Fruit fly (Drosophila melanogaster) whole organism, embryonic: ENCODE measurements around the gene Ucp4A.

Source experiments
- Abd-B ChIP-seq: fragments of 200-800 bp; sonication (Bioruptor generic); optimal IDR thresholded peaks from 2 replicates; lab custom pipeline; 2018; ENCODE audit warnings: missing biosample characterization, mild to moderate bottlenecking, missing genetic modification characterization, moderate library complexity
- Atf-2 ChIP-seq: fragments of 200-800 bp; sonication (Bioruptor generic); optimal IDR thresholded peaks from 2 replicates; lab custom pipeline; 2016; ENCODE audit warnings: missing biosample characterization, missing genetic modification characterization
- CG10209 ChIP-seq: fragments of 200-800 bp; sonication (Bioruptor generic); optimal IDR thresholded peaks from 3 replicates; lab custom pipeline; 2017; ENCODE audit warnings: missing biosample characterization, mild to moderate bottlenecking, missing genetic modification characterization, missing genetic modification reagents
- CG10979 ChIP-seq: fragments of 200-800 bp; sonication (Bioruptor generic); optimal IDR thresholded peaks from 2 replicates; lab custom pipeline; 2018; ENCODE audit warnings: missing biosample characterization, mild to moderate bottlenecking, missing genetic modification characterization, moderate library complexity
- CG11456 ChIP-seq: fragments of 200-800 bp; sonication (Bioruptor generic); IDR thresholded peaks from 3 replicates; pipeline ENCODE4 v1.3.6; 2022; ENCODE audit warnings: missing biosample characterization, missing genetic modification characterization
- CG11504 ChIP-seq: fragments of 200-800 bp; sonication (Bioruptor generic); optimal IDR thresholded peaks from 3 replicates; lab custom pipeline; 2019; ENCODE audit warnings: missing biosample characterization, mild to moderate bottlenecking, missing genetic modification characterization, moderate library complexity
- CG12071 ChIP-seq: fragments of 200-800 bp; sonication (Bioruptor generic); optimal IDR thresholded peaks from 3 replicates; lab custom pipeline; 2018; ENCODE audit warnings: missing biosample characterization, mild to moderate bottlenecking, missing genetic modification characterization
- CG12219 ChIP-seq: fragments of 200-800 bp; sonication (Bioruptor generic); optimal IDR thresholded peaks from 3 replicates; lab custom pipeline; 2018; ENCODE audit warnings: missing biosample characterization, mild to moderate bottlenecking, missing genetic modification characterization
- CG12391 ChIP-seq: fragments of 200-800 bp; sonication (Bioruptor generic); optimal IDR thresholded peaks from 3 replicates; lab custom pipeline; 2018; ENCODE audit warnings: missing biosample characterization, mild to moderate bottlenecking, missing genetic modification characterization, moderate library complexity
- CG12659 ChIP-seq: fragments of 200-800 bp; sonication (Bioruptor generic); optimal IDR thresholded peaks from 3 replicates; lab custom pipeline; 2017; ENCODE audit warnings: mild to moderate bottlenecking, missing biosample characterization, missing genetic modification reagents, missing genetic modification characterization
- CG13424 ChIP-seq: fragments of 200-800 bp; sonication (Bioruptor generic); optimal IDR thresholded peaks from 2 replicates; lab custom pipeline; 2019; ENCODE audit warnings: missing biosample characterization, mild to moderate bottlenecking, missing genetic modification characterization, moderate library complexity
- CG14014 ChIP-seq: fragments of 200-800 bp; sonication (Bioruptor generic); IDR thresholded peaks from 2 replicates; pipeline ENCODE4 v1.3.6; 2022; ENCODE audit warnings: missing biosample characterization, missing genetic modification characterization
- CG14441 ChIP-seq: fragments of 200-800 bp; sonication (Bioruptor generic); IDR thresholded peaks from 2 replicates; pipeline ENCODE4 v1.3.6; 2022; ENCODE audit warnings: missing biosample characterization, missing genetic modification characterization
- CG15696 ChIP-seq: fragments of 200-800 bp; sonication (Bioruptor generic); optimal IDR thresholded peaks from 2 replicates; lab custom pipeline; 2019; ENCODE audit warnings: missing biosample characterization, mild to moderate bottlenecking, missing genetic modification characterization, moderate library complexity
- CG1602 ChIP-seq: fragments of 200-800 bp; sonication (Bioruptor generic); optimal IDR thresholded peaks from 3 replicates; lab custom pipeline; 2016; ENCODE audit warnings: missing biosample characterization, missing genetic modification characterization
- CG18599 ChIP-seq: fragments of 200-800 bp; sonication (Bioruptor generic); optimal IDR thresholded peaks from 3 replicates; lab custom pipeline; 2017; ENCODE audit warnings: missing biosample characterization, missing genetic modification characterization, mild to moderate bottlenecking, moderate library complexity, missing genetic modification reagents
- CG18619 ChIP-seq: fragments of 200-800 bp; sonication (Bioruptor generic); optimal IDR thresholded peaks from 3 replicates; lab custom pipeline; 2017; ENCODE audit warnings: missing biosample characterization, mild to moderate bottlenecking, missing genetic modification characterization
- CG30431 ChIP-seq: fragments of 200-800 bp; sonication (Bioruptor generic); optimal IDR thresholded peaks from 2 replicates; lab custom pipeline; 2017; ENCODE audit warnings: missing biosample characterization, missing genetic modification characterization
- CG4730 ChIP-seq: fragments of 200-800 bp; sonication (Bioruptor generic); IDR thresholded peaks from 2 replicates; pipeline ENCODE4 v1.3.6; 2022; ENCODE audit warnings: missing biosample characterization, missing genetic modification characterization
- CG7839 ChIP-seq: fragments of 200-800 bp; sonication (Bioruptor generic); optimal IDR thresholded peaks from 3 replicates; lab custom pipeline; 2018; ENCODE audit warnings: missing biosample characterization, mild to moderate bottlenecking, missing genetic modification characterization, moderate library complexity
- CG9727 ChIP-seq: fragments of 200-800 bp; sonication (Bioruptor generic); optimal IDR thresholded peaks from 3 replicates; lab custom pipeline; 2017; ENCODE audit warnings: missing biosample characterization, mild to moderate bottlenecking, missing genetic modification characterization
- Deaf1 ChIP-seq: fragments of 200-800 bp; optimal IDR thresholded peaks from 3 replicates; lab custom pipeline; 2019; ENCODE audit warnings: missing biosample characterization, mild to moderate bottlenecking, missing genetic modification characterization, moderate library complexity
- Dek ChIP-seq: fragments of 200-800 bp; sonication (Bioruptor generic); optimal IDR thresholded peaks from 3 replicates; lab custom pipeline; 2019; ENCODE audit warnings: missing biosample characterization, mild to moderate bottlenecking, missing genetic modification characterization, moderate library complexity
- HLH3B ChIP-seq: fragments of 200-800 bp; sonication (Bioruptor generic); IDR thresholded peaks from 2 replicates; pipeline ENCODE4 v1.3.6; 2022; ENCODE audit warnings: missing biosample characterization, missing genetic modification characterization
- Mad ChIP-seq: fragments of 200-800 bp; sonication (Bioruptor generic); optimal IDR thresholded peaks from 2 replicates; lab custom pipeline; 2016; ENCODE audit warnings: missing biosample characterization, missing genetic modification characterization
- NfI ChIP-seq: fragments of 200-800 bp; sonication (Bioruptor generic); optimal IDR thresholded peaks from 3 replicates; lab custom pipeline; 2018; ENCODE audit warnings: missing biosample characterization, mild to moderate bottlenecking, missing genetic modification characterization, moderate library complexity
- Oli ChIP-seq: fragments of 200-800 bp; sonication (Bioruptor generic); optimal IDR thresholded peaks from 2 replicates; lab custom pipeline; 2018; ENCODE audit warnings: missing biosample characterization, mild to moderate bottlenecking, missing genetic modification characterization, moderate library complexity
- Poxn ChIP-seq: fragments of 200-800 bp; sonication (Bioruptor generic); IDR thresholded peaks from 2 replicates; pipeline ENCODE4 v1.3.6; 2022; ENCODE audit warnings: missing biosample characterization, missing genetic modification characterization
- Sox100B ChIP-seq: fragments of 200-800 bp; sonication (Bioruptor generic); optimal IDR thresholded peaks from 3 replicates; lab custom pipeline; 2018; ENCODE audit warnings: missing biosample characterization, mild to moderate bottlenecking, missing genetic modification characterization
- Sox102F ChIP-seq: fragments of 200-800 bp; sonication (Bioruptor generic); optimal IDR thresholded peaks from 2 replicates; lab custom pipeline; 2018; ENCODE audit warnings: missing biosample characterization, mild to moderate bottlenecking, missing genetic modification characterization, moderate library complexity
- Xrp1 ChIP-seq: fragments of 200-800 bp; sonication (Bioruptor generic); IDR thresholded peaks from 2 replicates; pipeline ENCODE4 v1.3.6; 2022; ENCODE audit warnings: missing biosample characterization, missing genetic modification characterization
- aop ChIP-seq: fragments of 200-800 bp; sonication (Bioruptor generic); IDR thresholded peaks from 2 replicates; pipeline ENCODE4 v1.3.6; 2022; ENCODE audit warnings: missing biosample characterization, missing genetic modification characterization
- caup ChIP-seq: fragments of 200-800 bp; sonication (Bioruptor generic); optimal IDR thresholded peaks from 3 replicates; lab custom pipeline; 2017; ENCODE audit warnings: missing biosample characterization, mild to moderate bottlenecking, missing genetic modification characterization, moderate library complexity; ENCODE audit not compliant: severe bottlenecking
- cg ChIP-seq: fragments of 200-800 bp; sonication (Bioruptor generic); optimal IDR thresholded peaks from 3 replicates; lab custom pipeline; 2019; ENCODE audit warnings: missing biosample characterization, mild to moderate bottlenecking, missing genetic modification characterization, moderate library complexity
- crol ChIP-seq: fragments of 200-800 bp; sonication (Bioruptor generic); IDR thresholded peaks from 2 replicates; pipeline ENCODE4 v1.3.6; 2022; ENCODE audit warnings: missing biosample characterization, missing genetic modification characterization
- disco-r ChIP-seq: fragments of 200-800 bp; sonication (Bioruptor generic); optimal IDR thresholded peaks from 2 replicates; lab custom pipeline; 2016; ENCODE audit warnings: missing biosample characterization, missing genetic modification characterization
- dmrt11E ChIP-seq: fragments of 200-800 bp; sonication (Bioruptor generic); optimal IDR thresholded peaks from 3 replicates; lab custom pipeline; 2018; ENCODE audit warnings: missing biosample characterization, mild to moderate bottlenecking, missing genetic modification characterization, moderate library complexity
- gcm2 ChIP-seq: fragments of 200-800 bp; sonication (Bioruptor generic); optimal IDR thresholded peaks from 2 replicates; lab custom pipeline; 2016; ENCODE audit warnings: missing biosample characterization, missing genetic modification characterization
- hbn ChIP-seq: fragments of 200-800 bp; sonication (Bioruptor generic); IDR thresholded peaks from 2 replicates; pipeline ENCODE4 v1.3.6; 2022; ENCODE audit warnings: missing biosample characterization, missing genetic modification characterization; ENCODE audit not compliant: partially characterized antibody
- lilli ChIP-seq: fragments of 200-800 bp; sonication (Bioruptor generic); optimal IDR thresholded peaks from 3 replicates; lab custom pipeline; 2016; ENCODE audit warnings: missing biosample characterization, missing genetic modification characterization
- phol ChIP-seq: fragments of 200-800 bp; sonication (Bioruptor generic); optimal IDR thresholded peaks from 3 replicates; lab custom pipeline; 2018; ENCODE audit warnings: missing biosample characterization, mild to moderate bottlenecking, missing genetic modification characterization, moderate library complexity
- row ChIP-seq: fragments of 200-800 bp; sonication (Bioruptor generic); IDR thresholded peaks from 3 replicates; pipeline ENCODE4 v1.3.6; 2022; ENCODE audit warnings: missing biosample characterization, missing genetic modification characterization
- scrt ChIP-seq: fragments of 200-800 bp; sonication (Bioruptor generic); optimal IDR thresholded peaks from 2 replicates; lab custom pipeline; 2018; ENCODE audit warnings: missing biosample characterization, mild to moderate bottlenecking, missing genetic modification characterization, moderate library complexity
- sd ChIP-seq: fragments of 200-800 bp; sonication (Bioruptor generic); optimal IDR thresholded peaks from 3 replicates; lab custom pipeline; 2018; ENCODE audit warnings: missing biosample characterization, mild to moderate bottlenecking, missing genetic modification characterization, moderate library complexity
- slbo ChIP-seq: fragments of 200-800 bp; sonication (Bioruptor generic); IDR thresholded peaks from 2 replicates; pipeline ENCODE4 v1.3.6; 2022; ENCODE audit warnings: missing biosample characterization, missing genetic modification characterization
- ssp ChIP-seq: fragments of 200-800 bp; sonication (Bioruptor generic); IDR thresholded peaks from 2 replicates; pipeline ENCODE4 v1.3.6; 2022; ENCODE audit warnings: missing biosample characterization, missing genetic modification characterization
- vvl ChIP-seq: fragments of 200-800 bp; sonication (Bioruptor generic); IDR thresholded peaks from 2 replicates; pipeline ENCODE4 v1.3.6; 2022; ENCODE audit warnings: missing biosample characterization, missing genetic modification characterization
- zfh1 ChIP-seq: fragments of 200-800 bp; sonication (Bioruptor generic); IDR thresholded peaks from 3 replicates; pipeline ENCODE4 v1.3.6; 2022; ENCODE audit warnings: missing biosample characterization, missing genetic modification characterization

Gene Ucp4A

DNA sequence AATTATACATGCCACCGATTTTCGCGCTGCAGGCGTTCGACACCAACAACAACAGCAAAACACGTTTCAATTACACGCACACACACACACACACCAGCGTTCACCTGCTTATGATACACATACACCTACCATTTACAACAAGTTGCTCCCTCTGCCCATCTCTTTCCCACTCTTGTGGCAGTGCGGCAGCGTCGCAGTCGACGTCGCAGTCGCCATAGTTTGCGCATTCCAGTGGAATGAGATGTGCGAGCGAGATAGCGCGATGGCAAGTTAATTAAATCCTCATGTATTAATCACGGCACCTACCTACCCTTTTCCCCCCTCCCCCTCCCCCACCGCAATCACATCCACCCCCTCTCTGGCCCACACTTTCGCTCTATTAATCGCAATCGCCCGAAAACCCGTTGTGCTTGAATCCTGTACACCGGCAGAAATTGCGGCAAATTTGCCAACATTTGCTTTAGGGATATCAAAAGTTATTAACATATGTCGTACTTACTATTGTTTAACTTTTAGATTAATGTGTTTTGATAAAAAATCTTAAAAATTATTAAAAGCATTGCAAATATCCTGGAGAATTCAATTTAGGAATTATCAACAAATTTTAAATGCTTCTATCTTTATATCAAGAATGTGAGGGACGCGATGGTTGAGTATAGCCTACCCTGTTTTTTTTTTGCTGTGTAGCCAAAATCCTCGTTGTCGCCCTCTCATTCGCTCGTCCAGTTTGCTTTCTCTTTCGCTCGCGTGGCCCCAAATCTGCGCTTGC is 42.2 kb upstream of the Ucp4A start (continued):
- TF ChIP-seq CG12071 (GFP tag; lab: Kevin White, UChicago) (no peak), CG7839 (tag; lab: Kevin White, UChicago) (peak; percentile 69), row (GFP tag; lab: Robert Waterston, UW) (peak; percentile 48), NfI (GFP tag; lab: Kevin White, UChicago) (peak; percentile 30), crol (GFP tag; lab: Robert Waterston, UW) (peak; percentile 86), Xrp1 (GFP tag; lab: Robert Waterston, UW) (peak; percentile 53), gcm2 (GFP tag; lab: Kevin White, UChicago) (no peak), HLH3B (GFP tag; lab: Robert Waterston, UW) (no peak), Deaf1 (tag; lab: Kevin White, UChicago) (no peak), caup (GFP tag; lab: Kevin White, UChicago) (peak; percentile 16), hbn (GFP tag; lab: Robert Waterston, UW) (no peak), CG10979 (tag; lab: Kevin White, UChicago) (peak; percentile 56), CG30431 (GFP tag; lab: Kevin White, UChicago) (peak; percentile 41), CG12659 (GFP tag; lab: Kevin White, UChicago) (peak; percentile 15), CG13424 (tag; lab: Kevin White, UChicago) (peak; percentile 52), Abd-B (GFP tag; lab: Kevin White, UChicago) (peak; percentile 45), CG11504 (tag; lab: Kevin White, UChicago) (peak; percentile 66), disco-r (GFP tag; lab: Kevin White, UChicago) (no peak), dmrt11E (tag; lab: Kevin White, UChicago) (peak; percentile 44), aop (GFP tag; lab: Robert Waterston, UW) (no peak), CG12391 (tag; lab: Kevin White, UChicago) (peak; percentile 47), Sox100B (GFP tag; lab: Kevin White, UChicago) (peak; percentile 53), Mad (GFP tag; lab: Kevin White, UChicago) (no peak), CG9727 (peak; percentile 63), CG11456 (GFP tag; lab: Robert Waterston, UW) (no peak), CG1602 (GFP tag; lab: Kevin White, UChicago) (peak; percentile 25), sd (tag; lab: Kevin White, UChicago) (peak; percentile 62), CG14014 (GFP tag; lab: Robert Waterston, UW) (no peak), zfh1 (GFP tag; lab: Robert Waterston, UW) (peak; percentile 25; the same call in 1 of the 3 replicates), Sox102F (GFP tag; lab: Kevin White, UChicago) (peak; percentile 43), CG4730 (GFP tag; lab: Robert Waterston, UW) (peak; percentile 26; the same call in 1 of the 2 replicates), Dek (tag; lab: Kevin White, UChicago) (peak; percentile 8), CG14441 (GFP tag; lab: Robert Waterston, UW) (0 out of 2 replicates have a peak, but pooled peaks have one; percentile 21), vvl (peak; percentile 69), Atf-2 (GFP tag; lab: Kevin White, UChicago) (no peak), CG12219 (peak; percentile 8), CG15696 (tag; lab: Kevin White, UChicago) (peak; percentile 24), Poxn (GFP tag; lab: Robert Waterston, UW) (no peak), ssp (GFP tag; lab: Robert Waterston, UW) (peak; percentile 40; the same call in 1 of the 2 replicates), lilli (GFP tag; lab: Kevin White, UChicago) (peak; percentile 33), CG18599 (peak; percentile 67), CG18619 (peak; percentile 44), Oli (tag; lab: Kevin White, UChicago) (peak; percentile 49), scrt (GFP tag; lab: Kevin White, UChicago) (no peak), cg (GFP tag; lab: Kevin White, UChicago) (peak; percentile 83), slbo (GFP tag; lab: Robert Waterston, UW) (peak; percentile 42; the same call in 1 of the 2 replicates), CG10209 (peak; percentile 24), phol (peak; percentile 48)
